Worm (Caenorhabditis elegans): ENCODE results near the gene Y64G10A.10.

Gene Y64G10A.10

DNA sequence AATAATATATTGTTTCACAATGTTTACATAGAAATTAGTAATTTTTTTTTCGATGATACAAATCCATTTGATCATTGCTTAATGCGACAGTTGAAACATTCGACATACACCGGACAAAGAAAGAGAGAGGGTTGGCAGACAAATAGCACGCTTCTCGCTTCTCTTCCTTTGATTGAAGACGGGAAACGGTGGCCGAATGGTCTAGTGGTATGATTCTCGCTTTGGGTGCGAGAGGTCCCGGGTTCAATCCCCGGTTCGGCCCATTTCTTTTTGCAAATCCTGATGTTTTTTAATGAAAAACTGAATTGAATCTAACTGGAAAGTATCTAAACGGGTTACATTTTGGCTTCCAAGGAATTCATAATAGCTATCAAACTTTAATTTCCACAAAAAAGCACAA, 16.3 kb downstream of the Y64G10A.10 start (continued):
- no peak for TF ChIP-seq nhr-12 (tag; optimal IDR thresholded peaks at IDR 0.05)
- no peak for TF ChIP-seq lin-14 (GFP tag; optimal IDR thresholded peaks at IDR 0.05)
- no peak for TF ChIP-seq unc-130 (tag; optimal IDR thresholded peaks at IDR 0.05)
- TF ChIP-seq lin-15B (tag; optimal IDR thresholded peaks at IDR 0.05) = no peak
- no peak for TF ChIP-seq elt-3 (tag; optimal IDR thresholded peaks at IDR 0.05)
- TF ChIP-seq mdl-1 (tag; optimal IDR thresholded peaks at IDR 0.05) = peak in 1 of 2 experiments; percentile 36
- no peak for TF ChIP-seq hlh-17 (GFP tag; optimal IDR thresholded peaks at IDR 0.05; ENCODE audit: borderline replicate concordance)
- TF ChIP-seq sox-4 (tag; optimal IDR thresholded peaks at IDR 0.05) = no peak
- TF ChIP-seq mef-2 (tag; optimal IDR thresholded peaks at IDR 0.05) = no peak
- no peak for TF ChIP-seq tlp-1 (tag; optimal IDR thresholded peaks at IDR 0.05)
- no peak for TF ChIP-seq pag-3 (tag; optimal IDR thresholded peaks at IDR 0.05; ENCODE audit: borderline replicate concordance, insufficient read depth)
- TF ChIP-seq swsn-7 (tag; optimal IDR thresholded peaks at IDR 0.05) = peak; percentile 4
- TF ChIP-seq nhr-77 (tag; optimal IDR thresholded peaks at IDR 0.05) = no peak
- no peak for TF ChIP-seq irx-1 (tag; optimal IDR thresholded peaks at IDR 0.05)
- TF ChIP-seq unc-98 (GFP tag; IDR thresholded peaks at IDR 0.05) = no peak
- no peak for TF ChIP-seq ama-1 (optimal IDR thresholded peaks at IDR 0.05)
- TF ChIP-seq grh-1 (GFP tag; IDR thresholded peaks at IDR 0.05) = no peak
- no peak for TF ChIP-seq ztf-4 (tag; optimal IDR thresholded peaks at IDR 0.05)
- TF ChIP-seq ceh-90 (tag; optimal IDR thresholded peaks at IDR 0.05) = no peak
- TF ChIP-seq mab-9 (GFP tag; IDR thresholded peaks at IDR 0.05) = no peak
- TF ChIP-seq lir-3 (tag; optimal IDR thresholded peaks at IDR 0.05; ENCODE audit: poor library complexity) = no peak
- TF ChIP-seq dpl-1 (GFP tag; optimal IDR thresholded peaks at IDR 0.05) = peak in 1 of 3 experiments; percentile 25
- no peak for TF ChIP-seq isw-1 (GFP tag; IDR thresholded peaks at IDR 0.05)
- TF ChIP-seq lin-13 (GFP tag; optimal IDR thresholded peaks at IDR 0.05) = peak; percentile 8
- TF ChIP-seq blmp-1 (tag; optimal IDR thresholded peaks at IDR 0.05) = no peak
- no peak for TF ChIP-seq lin-39 (tag; optimal IDR thresholded peaks at IDR 0.05)
- no peak for TF ChIP-seq zip-4 (GFP tag; optimal IDR thresholded peaks at IDR 0.05)
- no peak for TF ChIP-seq egl-13 (tag; optimal IDR thresholded peaks at IDR 0.05)
- peak; percentile 29 for TF ChIP-seq mep-1 (tag; optimal IDR thresholded peaks at IDR 0.05)
- TF ChIP-seq skn-1 (tag; optimal IDR thresholded peaks at IDR 0.05) = peak; percentile 5
- TF ChIP-seq ztf-11 (tag; optimal IDR thresholded peaks at IDR 0.05) = no peak
- no peak for TF ChIP-seq pqm-1 (tag; optimal IDR thresholded peaks at IDR 0.05)
- TF ChIP-seq alr-1 (tag; optimal IDR thresholded peaks at IDR 0.05; ENCODE audit: borderline replicate concordance) = no peak
- no peak for TF ChIP-seq lsy-2 (tag; optimal IDR thresholded peaks at IDR 0.05)
- no peak for TF ChIP-seq jun-1 (tag; optimal IDR thresholded peaks at IDR 0.05)
- TF ChIP-seq rnt-1 (tag; optimal IDR thresholded peaks at IDR 0.05) = peak; percentile 63
- TF ChIP-seq F16B12.6 (tag; optimal IDR thresholded peaks at IDR 0.05) = no peak
- no peak for TF ChIP-seq zag-1 (tag; optimal IDR thresholded peaks at IDR 0.05)
- TF ChIP-seq nhr-90 (tag; optimal IDR thresholded peaks at IDR 0.05; ENCODE audit: poor library complexity) = peak; percentile 39
- TF ChIP-seq nhr-47 (tag; optimal IDR thresholded peaks at IDR 0.05) = peak; percentile 31
- TF ChIP-seq ces-1 (GFP tag; optimal IDR thresholded peaks at IDR 0.05) = no peak
- no peak for TF ChIP-seq fkh-10 (GFP tag; optimal IDR thresholded peaks at IDR 0.05)
- no peak for TF ChIP-seq nhr-85 (tag)
- no peak for TF ChIP-seq nhr-76 (tag; optimal IDR thresholded peaks at IDR 0.05)
- TF ChIP-seq dsc-1 (tag; optimal IDR thresholded peaks at IDR 0.05) = no peak
- TF ChIP-seq efl-1 (optimal IDR thresholded peaks at IDR 0.05) = peak; percentile 10 to 38
- peak in 1 of 2 experiments; percentile 31 for TF ChIP-seq efl-1 (GFP tag; optimal IDR thresholded peaks at IDR 0.05 in 1 of 2)
- no peak for TF ChIP-seq unc-86 (tag; optimal IDR thresholded peaks at IDR 0.05)
- TF ChIP-seq pax-3 (tag; optimal IDR thresholded peaks at IDR 0.05) = no peak
- TF ChIP-seq C04F5.9 (tag; optimal IDR thresholded peaks at IDR 0.05) = no peak
- TF ChIP-seq aha-1 (tag; optimal IDR thresholded peaks at IDR 0.05) = no peak
- no peak for TF ChIP-seq snpc-4 (tag; optimal IDR thresholded peaks at IDR 0.05)
- TF ChIP-seq nhr-84 (tag; optimal IDR thresholded peaks at IDR 0.05) = no peak
- no peak for TF ChIP-seq vab-15 (tag; optimal IDR thresholded peaks at IDR 0.05)

All from whole organism, L1 larva.